Fruit fly (Drosophila melanogaster): Measurements from ENCODE around the gene SF1.

The SF1 gene

dm6 chr3R:17501108-17501507 is 39.1 kb upstream of the SF1 start (continued):
- TF ChIP-seq fd102C (GFP tag; optimal IDR thresholded peaks at IDR 0.05), result no peak
- no peak for TF ChIP-seq CG6254 (GFP tag; optimal IDR thresholded peaks at IDR 0.05)
- no peak for TF ChIP-seq Aef1 (GFP tag; IDR thresholded peaks at IDR 0.05)
- no peak for TF ChIP-seq CG2199 (GFP tag; IDR thresholded peaks at IDR 0.05)
- TF ChIP-seq CG7372 (GFP tag; IDR thresholded peaks at IDR 0.05), result no peak
- no peak for TF ChIP-seq CHES-1-like (GFP tag; optimal IDR thresholded peaks at IDR 0.05)
- TF ChIP-seq ash1 (GFP tag; optimal IDR thresholded peaks at IDR 0.05), result no peak
- no peak for TF ChIP-seq Dip3 (GFP tag; optimal IDR thresholded peaks at IDR 0.05)
- 0 out of 2 replicates have a peak, but pooled peaks have one; percentile 3 for TF ChIP-seq lmd (GFP tag; IDR thresholded peaks at IDR 0.05)
- 0 out of 2 replicates have a peak, but pooled peaks have one; percentile 23 for TF ChIP-seq CG4404 (GFP tag; IDR thresholded peaks at IDR 0.05)
- no peak for TF ChIP-seq bab2 (GFP tag; optimal IDR thresholded peaks at IDR 0.05)
- peak; percentile 17 for TF ChIP-seq corto (GFP tag; optimal IDR thresholded peaks at IDR 0.05)
- TF ChIP-seq dm (GFP tag; optimal IDR thresholded peaks at IDR 0.05), result no peak
- no peak for TF ChIP-seq CG30403 (GFP tag; optimal IDR thresholded peaks at IDR 0.05)
- TF ChIP-seq nmo (GFP tag; optimal IDR thresholded peaks at IDR 0.05), result no peak
- TF ChIP-seq Tbp (GFP tag; optimal IDR thresholded peaks at IDR 0.05), result no peak
- no peak for TF ChIP-seq Atf-2 (GFP tag; optimal IDR thresholded peaks at IDR 0.05)
- TF ChIP-seq CG3847 (GFP tag; IDR thresholded peaks at IDR 0.05), result no peak
- no peak for TF ChIP-seq jing (GFP tag; optimal IDR thresholded peaks at IDR 0.05)
- no peak for TF ChIP-seq Dll (GFP tag; IDR thresholded peaks at IDR 0.05; ENCODE audit: partially characterized antibody)
- no peak for TF ChIP-seq CG4730 (GFP tag; IDR thresholded peaks at IDR 0.05)

dm6 chr3R:17502862-17503261 is 37.4 kb upstream of the SF1 start:
- 0 out of 3 replicates have a peak, but pooled peaks have one; percentile 12 for TF ChIP-seq row (GFP tag; IDR thresholded peaks at IDR 0.05)
- TF ChIP-seq inv (GFP tag; IDR thresholded peaks at IDR 0.05; ENCODE audit: partially characterized antibody), result no peak
- TF ChIP-seq Drgx (GFP tag; IDR thresholded peaks at IDR 0.05), result 0 out of 2 replicates have a peak, but pooled peaks have one; percentile 12

- TF ChIP-seq chinmo (GFP tag; IDR thresholded peaks at IDR 0.05; ENCODE audit: partially characterized antibody), result 0 out of 4 replicates have a peak, but pooled peaks have one; percentile 37
- no peak for TF ChIP-seq danr (GFP tag; IDR thresholded peaks at IDR 0.05)
- TF ChIP-seq abd-A (tag; optimal IDR thresholded peaks at IDR 0.05), result peak; percentile 87
- TF ChIP-seq Ets65A (GFP tag), result peak; percentile 30
- peak; percentile 33 for TF ChIP-seq ewg (GFP tag; optimal IDR thresholded peaks at IDR 0.05)
- peak; percentile 26; the same call in 1 of the 3 replicates for TF ChIP-seq Dbx (GFP tag; IDR thresholded peaks at IDR 0.05)
- no peak for TF ChIP-seq jigr1 (GFP tag; IDR thresholded peaks at IDR 0.05)
- TF ChIP-seq Adf1 (GFP tag; IDR thresholded peaks at IDR 0.05), result peak; percentile 92
- no peak for TF ChIP-seq maf-S (GFP tag; optimal IDR thresholded peaks at IDR 0.05)
- TF ChIP-seq Deaf1 (tag; optimal IDR thresholded peaks at IDR 0.05), result peak; percentile 43
- TF ChIP-seq scrt (GFP tag; optimal IDR thresholded peaks at IDR 0.05), result peak; percentile 83
- TF ChIP-seq CG6765 (GFP tag; optimal IDR thresholded peaks at IDR 0.05), result no peak
These were observed 34.6 kb upstream of the SF1 start, which contains the start of gene Dscam3 for dm6 chr3R:17505599-17505998. TSS of gene Dscam3 (minus strand) at chr3R:17505667.

- TF ChIP-seq Adf1 (GFP tag; IDR thresholded peaks at IDR 0.05), result peak; percentile 58
- peak; percentile 55 for TF ChIP-seq CG3163 (GFP tag; optimal IDR thresholded peaks at IDR 0.05)
- 0 out of 3 replicates have a peak, but pooled peaks have one; percentile 34 for TF ChIP-seq CG11560 (tag; IDR thresholded peaks at IDR 0.05)
- TF ChIP-seq D19A (tag; optimal IDR thresholded peaks at IDR 0.05), result peak; percentile 47
- TF ChIP-seq scrt (GFP tag; optimal IDR thresholded peaks at IDR 0.05), result peak; percentile 98
- TF ChIP-seq abd-A (tag; optimal IDR thresholded peaks at IDR 0.05), result peak; percentile 7
- TF ChIP-seq C15 (GFP tag; IDR thresholded peaks at IDR 0.05), result no peak
- TF ChIP-seq CG6254 (GFP tag; optimal IDR thresholded peaks at IDR 0.05), result no peak
- peak; percentile 81 for TF ChIP-seq ewg (GFP tag; optimal IDR thresholded peaks at IDR 0.05)
These were observed 33.4 kb upstream of the SF1 start for dm6 chr3R:17506833-17507232.
